Worm (Caenorhabditis elegans) whole organism, L1 larva: ENCODE measurements around the gene grd-12.

Source experiments
- irx-1 ChIP-seq: sonication (generic microtip); optimal IDR thresholded peaks from 2 replicates; lab custom pipeline; 2016; ENCODE audit warnings: missing genetic modification characterization, missing compliant biosample characterization
- lir-3 ChIP-seq: sonication (generic microtip); optimal IDR thresholded peaks from 2 replicates; lab custom pipeline; 2016; ENCODE audit warnings: mild to moderate bottlenecking, missing genetic modification characterization, moderate library complexity, missing compliant biosample characterization; ENCODE audit not compliant: poor library complexity
- lsy-2 ChIP-seq, 2 experiments: fragments of 150-350 bp; optimal IDR thresholded peaks; 2 replicates each; lab custom pipeline; 2014; ENCODE audit warnings: missing biosample characterization in 2 of 2, missing genetic modification characterization in 2 of 2
- mdl-1 ChIP-seq, 2 experiments: fragments of 150-350 bp; optimal IDR thresholded peaks; 2 replicates each; lab custom pipeline; 2014 to 2017; ENCODE audit warnings: missing biosample characterization in 2 of 2, missing genetic modification characterization in 2 of 2, inconsistent platforms in 1 of 2
- nhr-11 ChIP-seq: fragments of 150-350 bp; optimal IDR thresholded peaks from 2 replicates; lab custom pipeline; 2014; ENCODE audit warnings: missing biosample characterization, missing genetic modification characterization
- nhr-237 ChIP-seq: fragments of 150-350 bp; optimal IDR thresholded peaks from 2 replicates; lab custom pipeline; 2014; ENCODE audit warnings: missing biosample characterization, missing genetic modification characterization
- nhr-76 ChIP-seq: sonication (generic microtip); optimal IDR thresholded peaks from 2 replicates; lab custom pipeline; 2017; ENCODE audit warnings: missing biosample characterization, missing genetic modification characterization
- nhr-90 ChIP-seq: sonication (generic microtip); optimal IDR thresholded peaks from 2 replicates; lab custom pipeline; 2016; ENCODE audit warnings: mild to moderate bottlenecking, missing genetic modification characterization, missing compliant biosample characterization; ENCODE audit not compliant: poor library complexity
- unc-62 ChIP-seq: fragments of 150-350 bp; optimal IDR thresholded peaks from 2 replicates; lab custom pipeline; 2014; ENCODE audit warnings: missing biosample characterization, missing genetic modification reagents, missing genetic modification characterization
- zip-4 ChIP-seq: fragments of 200-800 bp; sonication (Bioruptor generic); optimal IDR thresholded peaks from 2 replicates; lab custom pipeline; 2018; ENCODE audit warnings: mild to moderate bottlenecking, missing genetic modification characterization, moderate library complexity, missing compliant biosample characterization

ce11 chrV:15004800-15005199 lies 26.5 kb downstream of the grd-12 start, which contains the start of gene hrde-2:
- TF ChIP-seq lir-3 = no peak
- no peak for TF ChIP-seq lsy-2 (tag; optimal IDR thresholded peaks at IDR 0.05; lab: Kevin White, UChicago)
- TF ChIP-seq nhr-11 = no peak
- no peak for TF ChIP-seq irx-1 (tag; lab: Kevin White, UChicago)
- TF ChIP-seq zip-4 = no peak
- no peak for TF ChIP-seq nhr-237 (tag; lab: Kevin White, UChicago)
- no peak for TF ChIP-seq nhr-76 (tag; lab: Kevin White, UChicago)
- TF ChIP-seq unc-62 (GFP tag; lab: Kevin White, UChicago) = no peak
- no peak for TF ChIP-seq mdl-1 (tag; optimal IDR thresholded peaks at IDR 0.05; lab: Kevin White, UChicago)
- no peak for TF ChIP-seq nhr-90 (tag; lab: Kevin White, UChicago)
